Fruit fly (Drosophila melanogaster): ENCODE data around the gene CG14720.

DNA sequence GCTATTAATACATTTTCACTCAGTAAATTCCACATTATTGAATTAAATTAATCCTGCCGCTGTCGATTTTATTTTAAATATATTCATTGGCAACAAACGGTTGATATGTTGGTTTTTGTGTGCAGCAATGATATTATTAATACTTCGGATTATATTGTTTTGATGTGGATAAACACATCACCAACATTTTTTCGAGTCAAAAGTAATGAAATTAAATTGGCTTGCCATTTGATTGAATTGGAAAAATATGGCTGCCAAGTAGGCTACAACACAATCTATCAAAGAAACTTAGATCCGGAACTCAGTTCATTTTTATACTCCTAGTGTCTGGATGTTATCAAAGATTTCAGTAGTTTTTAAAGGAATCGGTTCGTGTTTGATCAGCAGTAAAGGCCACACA, 11.2 kb upstream of the CG14720 start, which contains the start of gene CG14718:
- TF ChIP-seq OdsH (GFP tag; optimal IDR thresholded peaks at IDR 0.05) (no peak), salr (GFP tag; optimal IDR thresholded peaks at IDR 0.05) (no peak), CG16779 (tag; optimal IDR thresholded peaks at IDR 0.05) (no peak), Gug (GFP tag; IDR thresholded peaks at IDR 0.05) (no peak), Sox102F (GFP tag; optimal IDR thresholded peaks at IDR 0.05) (no peak)
